Fruit fly (Drosophila melanogaster) whole organism, embryonic: ENCODE results near the gene CG31161.

Experiments
- CG1024 ChIP-seq: fragments of 200-800 bp; sonication (Bioruptor generic); IDR thresholded peaks from 2 replicates; pipeline ENCODE4 v1.3.6; 2022; ENCODE audit warnings: missing biosample characterization, missing genetic modification characterization
- CG10267 ChIP-seq: fragments of 200-800 bp; sonication (Bioruptor generic); optimal IDR thresholded peaks from 2 replicates; lab custom pipeline; 2018; ENCODE audit warnings: missing biosample characterization, mild to moderate bottlenecking, missing genetic modification characterization, moderate library complexity
- CG12219 ChIP-seq: fragments of 200-800 bp; sonication (Bioruptor generic); optimal IDR thresholded peaks from 3 replicates; lab custom pipeline; 2018; ENCODE audit warnings: missing biosample characterization, mild to moderate bottlenecking, missing genetic modification characterization
- CG13287 ChIP-seq: fragments of 200-800 bp; sonication (Bioruptor generic); IDR thresholded peaks from 2 replicates; pipeline ENCODE4 v1.3.6; 2022; ENCODE audit warnings: missing biosample characterization, missing genetic modification characterization; ENCODE audit not compliant: partially characterized antibody
- CG13424 ChIP-seq: fragments of 200-800 bp; sonication (Bioruptor generic); optimal IDR thresholded peaks from 2 replicates; lab custom pipeline; 2019; ENCODE audit warnings: missing biosample characterization, mild to moderate bottlenecking, missing genetic modification characterization, moderate library complexity
- CG13624 ChIP-seq: fragments of 200-800 bp; sonication (Bioruptor generic); optimal IDR thresholded peaks from 2 replicates; lab custom pipeline; 2016; ENCODE audit warnings: missing biosample characterization, missing genetic modification characterization
- CG16813 ChIP-seq: fragments of 200-800 bp; sonication (Bioruptor generic); IDR thresholded peaks from 3 replicates; pipeline ENCODE4 v1.3.6; 2022; ENCODE audit warnings: missing biosample characterization, missing genetic modification characterization; ENCODE audit not compliant: partially characterized antibody
- CG18599 ChIP-seq: fragments of 200-800 bp; sonication (Bioruptor generic); optimal IDR thresholded peaks from 3 replicates; lab custom pipeline; 2017; ENCODE audit warnings: missing biosample characterization, missing genetic modification characterization, mild to moderate bottlenecking, moderate library complexity, missing genetic modification reagents
- CG2116 ChIP-seq: fragments of 200-800 bp; sonication (Bioruptor generic); optimal IDR thresholded peaks from 3 replicates; lab custom pipeline; 2018; ENCODE audit warnings: missing biosample characterization, mild to moderate bottlenecking, missing genetic modification characterization
- CG3281 ChIP-seq: fragments of 200-800 bp; sonication (Bioruptor generic); optimal IDR thresholded peaks from 3 replicates; lab custom pipeline; 2017; ENCODE audit warnings: missing biosample characterization, mild to moderate bottlenecking, missing genetic modification characterization
- CG34224 ChIP-seq: fragments of 200-800 bp; sonication (Bioruptor generic); IDR thresholded peaks from 3 replicates; pipeline ENCODE4 v1.3.6; 2022; ENCODE audit warnings: missing biosample characterization, missing genetic modification characterization; ENCODE audit not compliant: partially characterized antibody
- CG3995 ChIP-seq: fragments of 200-800 bp; sonication (Bioruptor generic); optimal IDR thresholded peaks from 3 replicates; lab custom pipeline; 2016; ENCODE audit warnings: missing biosample characterization, missing genetic modification characterization
- CG4328 ChIP-seq: fragments of 200-800 bp; sonication (Bioruptor generic); optimal IDR thresholded peaks from 3 replicates; lab custom pipeline; 2017; ENCODE audit warnings: missing biosample characterization, missing genetic modification reagents, missing genetic modification characterization
- CG4707 ChIP-seq: fragments of 200-800 bp; sonication (Bioruptor generic); optimal IDR thresholded peaks from 2 replicates; lab custom pipeline; 2018; ENCODE audit warnings: missing biosample characterization, mild to moderate bottlenecking, missing genetic modification characterization, moderate library complexity
- CG4730 ChIP-seq: fragments of 200-800 bp; sonication (Bioruptor generic); IDR thresholded peaks from 2 replicates; pipeline ENCODE4 v1.3.6; 2022; ENCODE audit warnings: missing biosample characterization, missing genetic modification characterization
- CG6791 ChIP-seq: fragments of 200-800 bp; sonication (Bioruptor generic); IDR thresholded peaks from 3 replicates; pipeline ENCODE4 v1.3.6; 2022; ENCODE audit warnings: missing biosample characterization, missing genetic modification characterization; ENCODE audit not compliant: partially characterized antibody
- CG8359 ChIP-seq: fragments of 200-800 bp; sonication (Bioruptor generic); optimal IDR thresholded peaks from 2 replicates; lab custom pipeline; 2017; ENCODE audit warnings: missing biosample characterization, mild to moderate bottlenecking, missing genetic modification characterization, borderline replicate concordance
- CG9797 ChIP-seq: fragments of 200-800 bp; sonication (Bioruptor generic); optimal IDR thresholded peaks from 3 replicates; lab custom pipeline; 2018; ENCODE audit warnings: missing biosample characterization, mild to moderate bottlenecking, missing genetic modification characterization
- CG9876 ChIP-seq: fragments of 200-800 bp; sonication (Bioruptor generic); optimal IDR thresholded peaks from 2 replicates; lab custom pipeline; 2016; ENCODE audit warnings: missing biosample characterization, missing genetic modification characterization
- CkIIα-i1 ChIP-seq: fragments of 200-800 bp; sonication (Bioruptor generic); IDR thresholded peaks from 2 replicates; pipeline ENCODE4 v1.3.6; 2022; ENCODE audit warnings: missing biosample characterization, missing genetic modification characterization
- Dbx ChIP-seq: fragments of 200-800 bp; sonication (Bioruptor generic); IDR thresholded peaks from 3 replicates; pipeline ENCODE4 v1.3.6; 2022; ENCODE audit warnings: missing biosample characterization, missing genetic modification characterization
- Dp ChIP-seq: fragments of 200-800 bp; sonication (Bioruptor generic); optimal IDR thresholded peaks from 2 replicates; lab custom pipeline; 2018; ENCODE audit warnings: missing biosample characterization, mild to moderate bottlenecking, missing genetic modification characterization, moderate library complexity
- Gug ChIP-seq: fragments of 200-800 bp; sonication (Bioruptor generic); IDR thresholded peaks from 4 replicates; pipeline ENCODE4 v1.3.6; 2022; ENCODE audit warnings: missing biosample characterization, missing genetic modification characterization
- HLH54F ChIP-seq: fragments of 200-800 bp; sonication (Bioruptor generic); optimal IDR thresholded peaks from 3 replicates; lab custom pipeline; 2016; ENCODE audit warnings: missing biosample characterization, missing genetic modification characterization
- Hmx ChIP-seq: fragments of 200-800 bp; sonication (Bioruptor generic); optimal IDR thresholded peaks from 2 replicates; lab custom pipeline; 2016; ENCODE audit warnings: missing biosample characterization, missing genetic modification characterization
- Lpt ChIP-seq: fragments of >200 bp; optimal IDR thresholded peaks from 2 replicates; lab custom pipeline; 2018; ENCODE audit warnings: missing biosample characterization, missing genetic modification characterization
- Nf-YC ChIP-seq: fragments of 200-800 bp; optimal IDR thresholded peaks from 3 replicates; lab custom pipeline; 2019; ENCODE audit warnings: missing biosample characterization, mild to moderate bottlenecking, missing genetic modification characterization, moderate library complexity
- PHDP ChIP-seq: fragments of 200-800 bp; sonication (Bioruptor generic); optimal IDR thresholded peaks from 3 replicates; lab custom pipeline; 2018; ENCODE audit warnings: missing biosample characterization, mild to moderate bottlenecking, missing genetic modification characterization, moderate library complexity
- Sox102F ChIP-seq: fragments of 200-800 bp; sonication (Bioruptor generic); optimal IDR thresholded peaks from 2 replicates; lab custom pipeline; 2018; ENCODE audit warnings: missing biosample characterization, mild to moderate bottlenecking, missing genetic modification characterization, moderate library complexity
- Taf1 ChIP-seq: fragments of 200-800 bp; sonication (Bioruptor generic); IDR thresholded peaks from 2 replicates; pipeline ENCODE4 v1.3.6; 2022; ENCODE audit warnings: missing biosample characterization, missing genetic modification characterization
- aop ChIP-seq: fragments of 200-800 bp; sonication (Bioruptor generic); IDR thresholded peaks from 2 replicates; pipeline ENCODE4 v1.3.6; 2022; ENCODE audit warnings: missing biosample characterization, missing genetic modification characterization
- disco-r ChIP-seq: fragments of 200-800 bp; sonication (Bioruptor generic); optimal IDR thresholded peaks from 2 replicates; lab custom pipeline; 2016; ENCODE audit warnings: missing biosample characterization, missing genetic modification characterization
- exex ChIP-seq: fragments of 200-800 bp; sonication (Bioruptor generic); optimal IDR thresholded peaks from 4 replicates; lab custom pipeline; 2018; ENCODE audit warnings: missing biosample characterization, mild to moderate bottlenecking, missing genetic modification characterization, moderate library complexity
- fd102C ChIP-seq: fragments of 200-800 bp; sonication (Bioruptor generic); optimal IDR thresholded peaks from 2 replicates; lab custom pipeline; 2018; ENCODE audit warnings: missing biosample characterization, mild to moderate bottlenecking, missing genetic modification characterization, moderate library complexity
- fd96Cb ChIP-seq: fragments of 200-800 bp; sonication (Bioruptor generic); optimal IDR thresholded peaks from 2 replicates; lab custom pipeline; 2018; ENCODE audit warnings: missing biosample characterization, mild to moderate bottlenecking, missing genetic modification characterization, moderate library complexity
- gce ChIP-seq: fragments of 200-800 bp; sonication (Bioruptor generic); IDR thresholded peaks from 3 replicates; pipeline ENCODE4 v1.3.6; 2022; ENCODE audit warnings: missing biosample characterization, missing genetic modification characterization
- gfzf ChIP-seq: fragments of 200-800 bp; sonication (Bioruptor generic); optimal IDR thresholded peaks from 2 replicates; lab custom pipeline; 2016; ENCODE audit warnings: missing biosample characterization, mild to moderate bottlenecking, missing genetic modification characterization, moderate library complexity
- hbn ChIP-seq: fragments of 200-800 bp; sonication (Bioruptor generic); IDR thresholded peaks from 2 replicates; pipeline ENCODE4 v1.3.6; 2022; ENCODE audit warnings: missing biosample characterization, missing genetic modification characterization; ENCODE audit not compliant: partially characterized antibody
- jigr1 ChIP-seq: fragments of 200-800 bp; sonication (Bioruptor generic); IDR thresholded peaks from 3 replicates; pipeline ENCODE4 v1.3.6; 2022; ENCODE audit warnings: missing biosample characterization, missing genetic modification characterization
- klu ChIP-seq: fragments of 200-800 bp; sonication (Bioruptor generic); IDR thresholded peaks from 2 replicates; pipeline ENCODE4 v1.3.6; 2022; ENCODE audit warnings: missing biosample characterization, missing genetic modification characterization
- lilli ChIP-seq: fragments of 200-800 bp; sonication (Bioruptor generic); optimal IDR thresholded peaks from 3 replicates; lab custom pipeline; 2016; ENCODE audit warnings: missing biosample characterization, missing genetic modification characterization
- luna ChIP-seq: fragments of 200-800 bp; sonication (Bioruptor generic); optimal IDR thresholded peaks from 2 replicates; lab custom pipeline; 2016; ENCODE audit warnings: missing biosample characterization, missing genetic modification characterization
- nom ChIP-seq: fragments of 200-800 bp; sonication (Bioruptor generic); optimal IDR thresholded peaks from 2 replicates; lab custom pipeline; 2017; ENCODE audit warnings: missing biosample characterization, missing genetic modification characterization, mild to moderate bottlenecking, moderate library complexity, missing genetic modification reagents
- otp ChIP-seq: fragments of 200-800 bp; sonication (Bioruptor generic); IDR thresholded peaks from 3 replicates; pipeline ENCODE4, ENCODE4 v1.3.6; 2022; ENCODE audit warnings: missing biosample characterization, missing genetic modification characterization
- psq ChIP-seq: fragments of 200-800 bp; sonication (Bioruptor generic); optimal IDR thresholded peaks from 2 replicates; lab custom pipeline; 2017; ENCODE audit warnings: missing biosample characterization, missing genetic modification characterization
- pum ChIP-seq: fragments of 200-800 bp; sonication (Bioruptor generic); optimal IDR thresholded peaks from 2 replicates; lab custom pipeline; 2016; ENCODE audit warnings: missing biosample characterization, missing genetic modification characterization
- slp2 ChIP-seq: fragments of 200-800 bp; sonication (Bioruptor generic); optimal IDR thresholded peaks from 2 replicates; lab custom pipeline; 2016; ENCODE audit warnings: missing biosample characterization, missing genetic modification characterization
- sug ChIP-seq: fragments of 200-800 bp; optimal IDR thresholded peaks from 2 replicates; lab custom pipeline; 2019; ENCODE audit warnings: missing biosample characterization, mild to moderate bottlenecking, missing genetic modification characterization, moderate library complexity
- tap ChIP-seq: fragments of 200-800 bp; optimal IDR thresholded peaks from 3 replicates; lab custom pipeline; 2019; ENCODE audit warnings: missing biosample characterization, mild to moderate bottlenecking, missing genetic modification characterization, moderate library complexity
- yki ChIP-seq: fragments of >200 bp; optimal IDR thresholded peaks from 3 replicates; lab custom pipeline; 2018

Gene CG31161

DNA sequence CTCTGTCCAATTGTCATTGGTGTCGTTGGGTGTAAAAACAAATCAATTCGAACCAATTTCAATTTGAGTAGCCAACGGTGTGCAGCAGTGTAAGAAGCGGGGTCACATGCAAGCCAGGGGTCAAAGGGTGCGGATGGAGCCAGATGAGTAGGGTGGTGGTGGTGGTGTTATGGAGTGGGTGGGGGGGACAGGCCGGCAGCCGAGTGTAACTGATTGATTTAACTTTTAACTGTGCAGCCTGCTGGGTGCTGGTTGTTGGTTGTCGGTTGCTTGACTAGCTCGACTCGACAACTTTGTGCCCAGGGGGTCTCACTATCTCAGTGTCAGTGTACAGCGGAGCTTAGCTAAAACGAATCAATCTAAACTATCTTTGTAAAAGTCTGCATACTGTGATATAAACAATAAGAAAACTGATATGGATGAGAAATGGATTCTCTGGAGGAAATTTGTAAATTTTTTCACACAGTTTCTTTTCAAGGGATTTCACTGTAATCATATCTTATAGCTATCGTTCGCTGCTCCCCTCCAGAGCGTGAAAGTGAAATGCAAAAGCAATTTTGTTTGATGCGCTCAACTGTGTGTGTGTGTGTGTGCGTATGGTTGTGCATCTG is 18.9 kb upstream of the CG31161 start (continued):
- TF ChIP-seq gfzf (GFP tag; lab: Kevin White, UChicago): no peak
- TF ChIP-seq CG3995 (GFP tag; lab: Kevin White, UChicago): no peak
- no peak for TF ChIP-seq luna (GFP tag; lab: Kevin White, UChicago)
- TF ChIP-seq yki: no peak
- TF ChIP-seq Gug (GFP tag; lab: Robert Waterston, UW): peak; percentile 65; the same call in 3 of the 4 replicates
- TF ChIP-seq CG13287 (GFP tag; lab: Robert Waterston, UW): no peak
- TF ChIP-seq aop (GFP tag; lab: Robert Waterston, UW): 0 out of 2 replicates have a peak, but pooled peaks have one; percentile 5
- no peak for TF ChIP-seq CkIIα-i1 (GFP tag; lab: Robert Waterston, UW)
- TF ChIP-seq CG13624 (GFP tag; lab: Kevin White, UChicago): peak; percentile 0
- TF ChIP-seq CG4328: no peak
- TF ChIP-seq klu (GFP tag; lab: Robert Waterston, UW): peak; percentile 47; the same call in 1 of the 2 replicates
- peak; percentile 59 for TF ChIP-seq CG4730 (GFP tag; lab: Robert Waterston, UW)
- TF ChIP-seq CG6791: no peak
- peak; percentile 63 for TF ChIP-seq slp2 (GFP tag; lab: Kevin White, UChicago)
- no peak for TF ChIP-seq psq (GFP tag; lab: Kevin White, UChicago)
- TF ChIP-seq CG2116 (GFP tag; lab: Kevin White, UChicago): peak; percentile 2
- no peak for TF ChIP-seq fd102C (GFP tag; lab: Kevin White, UChicago)
- TF ChIP-seq CG10267 (tag; lab: Kevin White, UChicago): no peak
- no peak for TF ChIP-seq hbn (GFP tag; lab: Robert Waterston, UW)
- peak; percentile 67 for TF ChIP-seq CG1024
- no peak for TF ChIP-seq CG34224 (GFP tag; lab: Robert Waterston, UW)
- no peak for TF ChIP-seq CG12219 (GFP tag; lab: Kevin White, UChicago)
- peak; percentile 75 for TF ChIP-seq pum
- peak; percentile 79 for TF ChIP-seq CG13424
- TF ChIP-seq CG9876: peak; percentile 31
- peak; percentile 15 for TF ChIP-seq HLH54F
- TF ChIP-seq nom (GFP tag; lab: Kevin White, UChicago): no peak
- TF ChIP-seq Taf1 (GFP tag; lab: Robert Waterston, UW): 0 out of 2 replicates have a peak, but pooled peaks have one; percentile 16
- peak; percentile 84 for TF ChIP-seq otp
- peak; percentile 76 for TF ChIP-seq fd96Cb (tag; lab: Kevin White, UChicago)
- no peak for TF ChIP-seq Nf-YC (tag; lab: Kevin White, UChicago)
- no peak for TF ChIP-seq Lpt (GFP tag; lab: Kevin White, UChicago)
- peak; percentile 55 for TF ChIP-seq lilli
- peak; percentile 71 for TF ChIP-seq CG18599
- peak; percentile 60; the same call in 2 of the 3 replicates for TF ChIP-seq jigr1 (GFP tag; lab: Robert Waterston, UW)
- TF ChIP-seq sug (tag; lab: Kevin White, UChicago): peak; percentile 85
- TF ChIP-seq CG3281: no peak
- peak; percentile 87 for TF ChIP-seq Sox102F (GFP tag; lab: Kevin White, UChicago)
- peak; percentile 71 for TF ChIP-seq CG4707
- peak; percentile 82; the same call in 2 of the 3 replicates for TF ChIP-seq gce (GFP tag; lab: Robert Waterston, UW)
- TF ChIP-seq CG8359 (GFP tag; lab: Kevin White, UChicago): no peak
- peak; percentile 55; the same call in 1 of the 3 replicates for TF ChIP-seq Dbx (GFP tag; lab: Robert Waterston, UW)
- no peak for TF ChIP-seq CG16813 (GFP tag; lab: Robert Waterston, UW)
- no peak for TF ChIP-seq CG9797
- TF ChIP-seq PHDP: no peak
- TF ChIP-seq disco-r (GFP tag; lab: Kevin White, UChicago): no peak
- TF ChIP-seq Dp: no peak
- TF ChIP-seq exex (tag; lab: Kevin White, UChicago): no peak
- no peak for TF ChIP-seq tap (tag; lab: Kevin White, UChicago)
- no peak for TF ChIP-seq Hmx (GFP tag; lab: Kevin White, UChicago)
